Worm (Caenorhabditis elegans): Measurements from ENCODE around the gene pap-3.

Gene pap-3

DNA sequence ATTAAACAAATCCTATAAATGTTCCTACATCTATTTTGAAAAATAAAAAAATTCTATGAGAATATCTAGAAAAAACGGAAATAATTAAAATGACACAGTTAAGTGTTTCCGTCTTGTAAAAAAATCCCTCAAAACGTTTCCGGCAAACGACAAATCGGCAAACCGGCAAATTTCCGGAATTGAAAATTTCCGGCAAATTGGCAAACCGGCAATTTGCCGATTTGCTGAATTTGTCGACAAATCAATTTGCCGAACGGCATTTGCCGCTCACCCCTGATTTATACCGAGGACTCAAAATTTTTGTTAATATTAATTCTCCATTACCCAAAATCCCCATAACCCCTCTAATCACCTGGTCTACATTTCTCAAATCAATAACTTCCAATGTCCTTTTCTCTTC is 36.7 kb upstream of the pap-3 start:
- TF ChIP-seq hlh-30 (tag; optimal IDR thresholded peaks at IDR 0.05; ENCODE audit: insufficient read depth) (no peak), ahr-1 (tag; optimal IDR thresholded peaks at IDR 0.05) (no peak), ceh-30 (tag; optimal IDR thresholded peaks at IDR 0.05) (no peak), ref-2 (tag; optimal IDR thresholded peaks at IDR 0.05) (no peak), tbx-2 (tag; optimal IDR thresholded peaks at IDR 0.05) (no peak), zip-5 (tag; optimal IDR thresholded peaks at IDR 0.05) (no peak), pag-3 (tag; optimal IDR thresholded peaks at IDR 0.05; ENCODE audit: borderline replicate concordance) (no peak), syd-9 (tag; optimal IDR thresholded peaks at IDR 0.05) (no peak), sox-2 (GFP tag; IDR thresholded peaks at IDR 0.05) (no peak), odd-2 (tag; optimal IDR thresholded peaks at IDR 0.05) (no peak), unc-3 (GFP tag; conservative IDR thresholded peaks at IDR 0.05) (no peak), unc-3 (tag; optimal IDR thresholded peaks at IDR 0.05) (no peak), elt-2 (tag; optimal IDR thresholded peaks at IDR 0.05) (no peak)

DNA sequence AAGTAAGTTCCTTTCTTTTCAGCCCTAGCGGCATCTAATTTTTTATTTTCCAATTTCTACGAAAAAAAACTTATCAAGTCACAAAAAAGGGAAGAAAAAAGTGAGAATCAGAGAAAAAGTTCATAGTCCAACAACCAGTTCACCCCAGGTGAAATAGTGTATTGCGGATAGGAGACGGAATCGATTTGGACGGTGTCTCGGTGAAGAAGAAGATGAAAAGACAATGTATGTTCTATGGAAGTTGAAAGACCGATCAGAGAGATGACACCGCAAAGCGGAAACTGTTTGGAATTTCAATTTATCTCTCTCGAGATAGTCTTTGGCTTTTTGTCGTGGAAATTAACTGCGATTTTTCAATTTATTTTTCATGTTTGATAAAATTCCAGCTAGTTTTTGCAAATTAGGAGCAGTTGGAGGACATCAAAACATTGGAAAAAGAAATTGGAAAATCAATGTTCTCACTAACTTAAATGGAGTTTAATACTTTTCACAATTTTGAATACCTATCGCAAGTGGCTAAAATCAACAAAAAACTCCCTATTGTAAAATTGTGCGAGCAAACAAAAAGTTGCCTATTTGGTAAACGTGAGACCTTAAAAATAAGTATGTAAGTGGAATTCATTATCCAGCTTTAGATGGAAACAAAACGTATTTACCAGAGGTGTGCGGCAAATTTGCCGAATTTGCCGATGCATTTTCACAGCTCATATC is 36.0 kb upstream of the pap-3 start:
- no peak for TF ChIP-seq pag-3 (tag; optimal IDR thresholded peaks at IDR 0.05; ENCODE audit: borderline replicate concordance)
- TF ChIP-seq ceh-6 (GFP tag; optimal IDR thresholded peaks at IDR 0.05): no peak
- no peak for TF ChIP-seq hlh-13 (GFP tag; optimal IDR thresholded peaks at IDR 0.05)
- no peak for TF ChIP-seq K09A11.1 (tag; optimal IDR thresholded peaks at IDR 0.05; ENCODE audit: insufficient read depth)
- TF ChIP-seq ztf-16 (tag; optimal IDR thresholded peaks at IDR 0.05): no peak

DNA sequence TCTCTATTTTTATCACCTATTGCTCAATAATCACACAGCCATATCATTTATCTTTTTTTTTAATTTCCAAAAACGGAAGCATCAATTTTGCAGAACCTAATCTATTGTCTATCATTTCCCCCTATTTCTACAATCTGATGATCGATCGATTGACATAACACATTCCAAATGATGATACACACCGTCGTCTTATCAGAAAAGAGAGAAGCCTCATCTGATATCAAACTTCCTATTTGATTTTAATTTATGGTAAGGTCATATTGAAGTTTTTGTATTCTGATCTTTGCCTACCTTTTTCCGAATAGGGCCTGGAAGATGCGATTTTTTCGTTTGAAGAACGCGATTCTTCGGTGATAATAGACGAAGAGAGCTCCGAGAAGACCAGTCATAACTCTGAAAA is 33.2 kb upstream of the pap-3 start:
- TF ChIP-seq Y22D7AL.16 (tag; optimal IDR thresholded peaks at IDR 0.05) (no peak), hlh-6 (tag; optimal IDR thresholded peaks at IDR 0.05) (no peak), che-1 (tag; optimal IDR thresholded peaks at IDR 0.05) (no peak), hlh-13 (GFP tag; optimal IDR thresholded peaks at IDR 0.05) (no peak), ceh-30 (tag; optimal IDR thresholded peaks at IDR 0.05) (no peak), mec-3 (tag; optimal IDR thresholded peaks at IDR 0.05; ENCODE audit: borderline replicate concordance) (no peak), ceh-14 (tag; optimal IDR thresholded peaks at IDR 0.05) (no peak), ceh-19 (GFP tag; optimal IDR thresholded peaks at IDR 0.05) (no peak), madf-2 (tag; optimal IDR thresholded peaks at IDR 0.05) (no peak), ceh-9 (tag; optimal IDR thresholded peaks at IDR 0.05) (no peak), ceh-45 (GFP tag; IDR thresholded peaks at IDR 0.05) (no peak)

DNA sequence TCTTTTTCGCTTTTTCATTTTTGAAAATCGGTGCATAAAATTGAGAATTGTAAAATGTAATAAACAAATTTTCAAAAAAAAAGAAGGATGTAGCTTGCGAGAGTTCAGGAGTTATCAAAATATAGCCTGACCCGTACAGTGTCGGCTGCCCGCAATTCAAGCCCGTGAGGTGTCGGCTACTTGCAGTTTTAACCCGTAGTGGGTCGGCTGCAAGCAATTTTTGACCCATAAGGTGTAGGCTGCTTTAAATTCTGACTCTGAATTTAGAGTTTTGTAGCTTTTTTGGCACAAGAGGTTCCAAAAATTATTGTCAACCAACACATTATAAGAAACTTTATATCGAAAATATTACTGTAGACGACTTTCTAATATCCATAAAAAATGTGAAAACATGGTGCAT is 29.6 kb upstream of the pap-3 start:
- TF ChIP-seq unc-86 (tag; optimal IDR thresholded peaks at IDR 0.05) (no peak), ceh-6 (GFP tag; optimal IDR thresholded peaks at IDR 0.05) (no peak), ahr-1 (tag; optimal IDR thresholded peaks at IDR 0.05) (no peak), unc-3 (GFP tag; conservative IDR thresholded peaks at IDR 0.05) (no peak), unc-3 (tag; optimal IDR thresholded peaks at IDR 0.05) (no peak), C08G9.2 (tag; optimal IDR thresholded peaks at IDR 0.05) (no peak), hlh-13 (GFP tag; optimal IDR thresholded peaks at IDR 0.05) (no peak), ztf-16 (tag; optimal IDR thresholded peaks at IDR 0.05) (no peak), hlh-8 (tag; optimal IDR thresholded peaks at IDR 0.05) (no peak), sox-4 (tag; optimal IDR thresholded peaks at IDR 0.05) (no peak), nhr-232 (tag; optimal IDR thresholded peaks at IDR 0.05) (no peak), F13H6.1 (tag; optimal IDR thresholded peaks at IDR 0.05) (no peak), ceh-14 (tag; optimal IDR thresholded peaks at IDR 0.05) (no peak), hlh-6 (tag; optimal IDR thresholded peaks at IDR 0.05) (no peak), ceh-9 (tag; optimal IDR thresholded peaks at IDR 0.05) (no peak)

DNA sequence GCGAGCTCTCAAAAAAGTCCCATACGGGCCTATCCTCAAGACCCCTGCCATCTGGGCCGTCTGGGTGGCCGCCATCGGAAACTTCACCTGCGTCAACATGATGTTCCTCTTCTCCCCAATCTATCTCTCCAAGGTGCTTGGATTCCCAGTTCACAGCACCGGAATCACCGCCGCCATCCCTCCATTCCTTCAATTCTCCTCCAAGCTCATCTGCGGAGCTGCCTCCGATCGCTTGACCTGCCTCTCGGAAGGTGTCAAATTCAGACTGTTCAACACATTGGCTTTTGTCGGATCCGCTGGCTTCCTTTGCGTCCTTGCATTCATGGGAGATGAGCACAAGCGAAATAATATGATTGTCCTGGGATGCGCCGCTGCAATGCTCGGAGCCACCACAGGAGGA is 28.6 kb upstream of the pap-3 start:
- peak; percentile 7 for TF ChIP-seq sdc-2 (tag; optimal IDR thresholded peaks at IDR 0.05)
- no peak for TF ChIP-seq hlh-8 (tag; optimal IDR thresholded peaks at IDR 0.05)

Data from whole organism, late embryonic.